Worm (Caenorhabditis elegans): Measurements from ENCODE around the gene F12E12.2.

DNA sequence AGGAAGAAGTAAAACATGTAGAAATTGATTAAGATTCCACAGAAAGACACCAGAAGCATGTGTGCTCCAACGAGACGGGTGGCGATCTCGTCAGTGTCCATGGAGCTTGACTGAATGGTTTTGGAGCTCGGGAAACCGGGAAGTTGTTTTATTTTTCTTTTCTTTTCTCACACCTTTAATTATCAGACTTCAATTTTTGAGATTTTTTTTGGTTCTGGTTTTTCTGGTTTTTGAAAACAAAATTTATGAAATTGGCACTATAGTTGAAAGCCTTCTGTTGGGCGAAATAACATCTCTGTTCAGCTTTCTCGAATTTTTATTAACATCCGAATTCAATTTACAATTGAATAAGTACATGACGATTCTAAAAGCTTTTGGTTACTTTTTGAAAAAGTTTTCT lies 40.2 kb upstream of the F12E12.2 start, which contains the start of gene srx-104:
- no peak for TF ChIP-seq lin-13 (tag; optimal IDR thresholded peaks at IDR 0.05)
- TF ChIP-seq nhr-12 (tag; optimal IDR thresholded peaks at IDR 0.05), result no peak
- TF ChIP-seq unc-39 (tag; optimal IDR thresholded peaks at IDR 0.05), result no peak
- no peak for TF ChIP-seq pha-4 (tag; optimal IDR thresholded peaks at IDR 0.05)
- no peak for TF ChIP-seq blmp-1 (tag; optimal IDR thresholded peaks at IDR 0.05)
- TF ChIP-seq nhr-28 (tag; optimal IDR thresholded peaks at IDR 0.05), result no peak
